Fruit fly (Drosophila melanogaster): ENCODE measurements around the gene Fur1.
A peak's percentile ranks its signal among the peaks of the same experiment; 100 is the strongest.

Gene Fur1

DNA sequence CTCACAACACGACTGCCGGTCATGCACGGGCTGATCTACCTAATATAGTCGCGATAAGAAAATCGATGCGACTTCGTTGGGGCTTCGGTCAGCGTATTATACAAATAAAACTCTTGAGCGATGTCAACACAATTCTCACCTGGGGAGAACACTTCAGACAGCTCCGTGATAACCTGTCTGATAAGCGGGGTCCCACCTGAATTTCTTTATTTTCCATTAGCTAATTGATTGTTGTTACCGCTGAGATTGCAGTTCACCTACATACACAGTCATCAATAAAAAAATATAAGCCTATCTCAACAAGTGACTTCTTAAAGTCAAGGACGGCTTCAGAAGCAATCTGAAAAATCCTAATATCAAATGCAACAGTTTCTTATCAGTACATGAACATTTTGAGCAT, 126.0 kb downstream of the Fur1 start, which contains the start of gene tobi:
Gene tobi (minus strand): TSS at position 23 of the 400 bp plus-strand sequence.
- TF ChIP-seq Clk (GFP tag; optimal IDR thresholded peaks at IDR 0.05) (no peak), CG7045 (GFP tag; optimal IDR thresholded peaks at IDR 0.05) (no peak), Mnt (GFP tag; optimal IDR thresholded peaks at IDR 0.05) (no peak), pad (GFP tag; optimal IDR thresholded peaks at IDR 0.05) (no peak), toe (GFP tag; optimal IDR thresholded peaks at IDR 0.05) (no peak), tj (GFP tag; optimal IDR thresholded peaks at IDR 0.05) (peak; percentile 43), CG14711 (tag; optimal IDR thresholded peaks at IDR 0.05) (no peak), bab1 (GFP tag; optimal IDR thresholded peaks at IDR 0.05) (no peak)

DNA sequence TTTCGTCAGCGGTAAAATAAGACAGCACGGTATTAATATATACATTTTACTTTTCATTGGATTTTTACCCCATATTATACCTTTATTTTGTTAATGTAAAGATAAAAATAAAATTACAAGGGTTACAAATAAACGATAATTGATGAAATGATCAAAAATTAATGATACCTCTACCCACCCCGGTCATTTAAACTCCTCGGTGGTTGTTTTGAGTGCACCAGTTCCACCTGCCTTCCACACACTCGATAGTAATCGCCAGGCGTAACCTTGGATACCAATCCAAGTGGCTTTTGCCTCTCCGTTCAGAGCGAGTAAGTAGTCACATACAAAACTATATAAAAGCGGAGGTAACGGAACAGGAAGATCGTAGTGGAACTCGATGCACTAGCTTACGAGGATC, 132.9 kb downstream of the Fur1 start, which contains the start of gene rha:
Gene rha (plus strand): TSS at position 301 of the 400 bp plus-strand sequence.
- TF ChIP-seq pad (GFP tag; optimal IDR thresholded peaks at IDR 0.05), result no peak
- no peak for TF ChIP-seq toe (GFP tag; optimal IDR thresholded peaks at IDR 0.05)

- peak; percentile 12 for TF ChIP-seq Mnt (GFP tag; optimal IDR thresholded peaks at IDR 0.05)
- TF ChIP-seq bab1 (GFP tag; optimal IDR thresholded peaks at IDR 0.05), result peak; percentile 67
- no peak for TF ChIP-seq cnc (optimal IDR thresholded peaks at IDR 0.05)
Observed at dm6 chr3R:25335065-25335464, 137.8 kb downstream of the Fur1 start, which contains the start of the genes CG10669 and CG11902. Gene CG10669, minus strand, starts transcription at chr3R:25335243. Gene CG11902, plus strand, starts transcription at chr3R:25335257.

DNA sequence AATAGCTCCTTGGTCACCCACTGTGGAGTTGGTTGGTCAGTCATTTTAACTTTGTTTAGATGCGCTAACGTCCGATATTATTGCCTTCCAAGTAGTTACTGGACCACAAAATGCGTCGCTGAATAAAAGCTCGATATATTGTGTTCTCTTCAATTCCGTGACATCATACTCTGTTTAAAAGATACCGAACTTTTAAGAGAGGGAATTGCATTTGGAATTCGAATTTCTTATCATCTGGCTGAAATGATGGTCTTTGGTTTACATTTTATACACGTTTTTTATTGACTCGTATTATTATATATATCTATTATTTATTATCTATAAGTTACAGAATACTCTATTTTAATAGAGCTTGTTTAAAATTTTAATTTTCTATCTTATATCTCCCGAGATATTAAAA, 141.8 kb downstream of the Fur1 start, which contains the start of gene CHKov2:
Gene CHKov2 (minus strand): TSS at position 101 of the 400 bp plus-strand sequence.
- no peak for TF ChIP-seq CG11617 (GFP tag; optimal IDR thresholded peaks at IDR 0.05)
- peak; percentile 5 for TF ChIP-seq cic (GFP tag; optimal IDR thresholded peaks at IDR 0.05)

dm6 chr3R:25329079-25329478, 143.8 kb downstream of the Fur1 start, which contains the start of gene CHKov1:
Gene CHKov1, minus strand, starts transcription at chr3R:25329316.
- TF ChIP-seq Crg-1 (GFP tag; optimal IDR thresholded peaks at IDR 0.05) (no peak), CG11617 (GFP tag; optimal IDR thresholded peaks at IDR 0.05) (peak; percentile 13), cic (GFP tag; optimal IDR thresholded peaks at IDR 0.05) (peak; percentile 1), CG5204 (GFP tag; optimal IDR thresholded peaks at IDR 0.05) (no peak), pad (GFP tag; optimal IDR thresholded peaks at IDR 0.05) (no peak), CG1620 (GFP tag; optimal IDR thresholded peaks at IDR 0.05) (no peak), bab1 (GFP tag; optimal IDR thresholded peaks at IDR 0.05) (no peak), CG7045 (GFP tag; optimal IDR thresholded peaks at IDR 0.05) (no peak), Hr96 (GFP tag; optimal IDR thresholded peaks at IDR 0.05) (no peak), CG12768 (GFP tag; optimal IDR thresholded peaks at IDR 0.05) (peak; percentile 21), kay (GFP tag; ENCODE audit: borderline replicate concordance) (no peak), CG33017 (tag; optimal IDR thresholded peaks at IDR 0.05) (peak; percentile 43), tj (GFP tag; optimal IDR thresholded peaks at IDR 0.05) (no peak)

dm6 chr3R:25322657-25323056, 150.2 kb downstream of the Fur1 start, which contains the start of gene CG10562:
Gene CG10562, minus strand, starts transcription at chr3R:25322757.
- TF ChIP-seq tj (GFP tag; optimal IDR thresholded peaks at IDR 0.05), result no peak
- no peak for TF ChIP-seq cnc (optimal IDR thresholded peaks at IDR 0.05)
- no peak for TF ChIP-seq CG5204 (GFP tag; optimal IDR thresholded peaks at IDR 0.05)
- no peak for TF ChIP-seq CG1620 (GFP tag; optimal IDR thresholded peaks at IDR 0.05)
- TF ChIP-seq cic (GFP tag; optimal IDR thresholded peaks at IDR 0.05), result peak; percentile 28
- peak; percentile 10 for TF ChIP-seq CG12768 (GFP tag; optimal IDR thresholded peaks at IDR 0.05)
- no peak for TF ChIP-seq Mnt (GFP tag; optimal IDR thresholded peaks at IDR 0.05)
- no peak for TF ChIP-seq Hr96 (GFP tag; optimal IDR thresholded peaks at IDR 0.05)
- no peak for TF ChIP-seq ovo (GFP tag; optimal IDR thresholded peaks at IDR 0.05)
- TF ChIP-seq CG14711 (tag; optimal IDR thresholded peaks at IDR 0.05), result no peak
- no peak for TF ChIP-seq pad (GFP tag; optimal IDR thresholded peaks at IDR 0.05)
- TF ChIP-seq CG11617 (GFP tag; optimal IDR thresholded peaks at IDR 0.05), result no peak
- TF ChIP-seq bab1 (GFP tag; optimal IDR thresholded peaks at IDR 0.05), result no peak

DNA sequence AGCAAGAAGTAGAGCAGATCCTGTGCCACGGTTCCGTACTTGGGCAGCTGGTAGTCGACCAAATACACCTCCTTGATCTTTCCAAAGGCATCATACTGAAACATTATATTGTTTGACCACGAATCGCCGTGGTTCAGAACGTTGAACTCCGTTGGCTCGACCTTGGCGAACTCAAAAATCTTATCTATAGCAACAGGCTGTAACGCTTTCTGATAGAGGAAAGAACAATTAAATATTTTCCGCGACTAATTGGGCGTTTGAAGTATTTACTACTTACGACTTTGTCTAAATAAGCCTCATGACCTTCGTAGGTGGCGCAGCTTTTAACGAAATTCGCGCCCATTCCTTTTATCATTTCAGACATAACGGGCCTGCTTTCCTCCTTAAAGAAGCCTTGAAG, 151.2 kb downstream of the Fur1 start:
- TF ChIP-seq Hr96 (GFP tag; optimal IDR thresholded peaks at IDR 0.05) (no peak), toe (GFP tag; optimal IDR thresholded peaks at IDR 0.05) (no peak), Mnt (GFP tag; optimal IDR thresholded peaks at IDR 0.05) (no peak)

dm6 chr3R:25320898-25321297, 152.0 kb downstream of the Fur1 start:
- no peak for TF ChIP-seq ovo (GFP tag; optimal IDR thresholded peaks at IDR 0.05)
- TF ChIP-seq CG12768 (GFP tag; optimal IDR thresholded peaks at IDR 0.05), result no peak
- no peak for TF ChIP-seq Mnt (GFP tag; optimal IDR thresholded peaks at IDR 0.05)
- no peak for TF ChIP-seq kay (GFP tag; ENCODE audit: borderline replicate concordance)
- no peak for TF ChIP-seq CG7101 (tag; optimal IDR thresholded peaks at IDR 0.05)
- TF ChIP-seq Hr96 (GFP tag; optimal IDR thresholded peaks at IDR 0.05), result no peak
- TF ChIP-seq cic (GFP tag; optimal IDR thresholded peaks at IDR 0.05), result no peak
